Worm (Caenorhabditis elegans) whole organism, L1 larva: Measurements from ENCODE around the gene cutl-4.

ENCODE experiments used
- C04F5.9 ChIP-seq: sonication (generic microtip); optimal IDR thresholded peaks from 2 replicates; lab custom pipeline; 2016; ENCODE audit warnings: missing genetic modification characterization, missing compliant biosample characterization
- C34B4.2 ChIP-seq: sonication (generic microtip); optimal IDR thresholded peaks from 2 replicates; lab custom pipeline; 2017; ENCODE audit warnings: mild to moderate bottlenecking, missing genetic modification characterization, missing compliant biosample characterization
- aha-1 ChIP-seq: fragments of 150-350 bp; optimal IDR thresholded peaks from 2 replicates; lab custom pipeline; 2014; ENCODE audit warnings: missing biosample characterization, missing genetic modification characterization
- ama-1 ChIP-seq: fragments of 150-350 bp; optimal IDR thresholded peaks from 2 replicates; lab custom pipeline; 2014
- ceh-63 ChIP-seq: fragments of 200-800 bp; sonication (Bioruptor generic); optimal IDR thresholded peaks from 2 replicates; lab custom pipeline; 2018; ENCODE audit warnings: mild to moderate bottlenecking, missing genetic modification characterization, missing compliant biosample characterization
- ceh-88 ChIP-seq: fragments of 200-800 bp; sonication (Bioruptor generic); IDR thresholded peaks from 2 replicates; pipeline ENCODE4 v1.3.6; 2022; ENCODE audit warnings: missing genetic modification characterization, missing compliant biosample characterization
- ceh-90 ChIP-seq: sonication (generic microtip); optimal IDR thresholded peaks from 2 replicates; lab custom pipeline; 2016; ENCODE audit warnings: missing genetic modification characterization, missing compliant biosample characterization
- ces-1 ChIP-seq: fragments of 150-350 bp; optimal IDR thresholded peaks from 2 replicates; lab custom pipeline; 2014; ENCODE audit warnings: missing biosample characterization, missing genetic modification reagents, missing genetic modification characterization
- dpl-1 ChIP-seq, 3 experiments: fragments of 150-350 bp in 2 of 3; sonication (generic microtip) in 1 of 3; optimal IDR thresholded peaks; 2 replicates each; lab custom pipeline; 2014 to 2017; ENCODE audit warnings: missing biosample characterization in 3 of 3, missing genetic modification characterization in 3 of 3, missing genetic modification reagents in 3 of 3
- efl-1 ChIP-seq, 4 experiments: fragments of 150-350 bp; optimal IDR thresholded peaks in 3 of 4; peaks in 1 of 4; 1 replicate in 1 of 4; 2 replicates in 3 of 4; lab custom pipeline; 2014; ENCODE audit warnings: missing biosample characterization in 2 of 4, missing genetic modification characterization in 2 of 4, missing genetic modification reagents in 2 of 4
- elt-2 ChIP-seq: sonication (generic microtip); optimal IDR thresholded peaks from 2 replicates; lab custom pipeline; 2016; ENCODE audit warnings: missing genetic modification characterization, mild to moderate bottlenecking, inconsistent platforms, missing compliant biosample characterization, missing genetic modification reagents
- fkh-10 ChIP-seq: sonication (generic microtip); optimal IDR thresholded peaks from 2 replicates; lab custom pipeline; 2017; ENCODE audit warnings: missing biosample characterization, missing genetic modification reagents, missing genetic modification characterization
- fos-1 ChIP-seq: fragments of 150-350 bp; optimal IDR thresholded peaks from 2 replicates; lab custom pipeline; 2014; ENCODE audit warnings: missing biosample characterization, missing genetic modification characterization
- hlh-4 ChIP-seq: sonication (generic microtip); optimal IDR thresholded peaks from 2 replicates; lab custom pipeline; 2016; ENCODE audit warnings: mild to moderate bottlenecking, missing genetic modification characterization, missing compliant biosample characterization
- hpl-2 ChIP-seq: fragments of 150-350 bp; optimal IDR thresholded peaks from 2 replicates; lab custom pipeline; 2014; ENCODE audit warnings: missing biosample characterization, missing genetic modification reagents, missing genetic modification characterization
- lin-14 ChIP-seq: fragments of 200-800 bp; sonication (Bioruptor generic); optimal IDR thresholded peaks from 2 replicates; lab custom pipeline; 2018; ENCODE audit warnings: mild to moderate bottlenecking, missing genetic modification characterization, moderate library complexity, missing compliant biosample characterization
- lin-35 ChIP-seq, 2 experiments: fragments of 150-350 bp; optimal IDR thresholded peaks; 2 replicates each; lab custom pipeline; 2014; ENCODE audit warnings: missing biosample characterization in 2 of 2, missing genetic modification characterization in 2 of 2, missing genetic modification reagents in 2 of 2
- lin-39 ChIP-seq: fragments of 150-350 bp; optimal IDR thresholded peaks from 2 replicates; lab custom pipeline; 2014; ENCODE audit warnings: missing biosample characterization, missing genetic modification reagents, missing genetic modification characterization
- lir-3 ChIP-seq: sonication (generic microtip); optimal IDR thresholded peaks from 2 replicates; lab custom pipeline; 2016; ENCODE audit warnings: mild to moderate bottlenecking, missing genetic modification characterization, moderate library complexity, missing compliant biosample characterization; ENCODE audit not compliant: poor library complexity
- lsy-2 ChIP-seq, 2 experiments: fragments of 150-350 bp; optimal IDR thresholded peaks; 2 replicates each; lab custom pipeline; 2014; ENCODE audit warnings: missing biosample characterization in 2 of 2, missing genetic modification characterization in 2 of 2
- mdl-1 ChIP-seq, 2 experiments: fragments of 150-350 bp; optimal IDR thresholded peaks; 2 replicates each; lab custom pipeline; 2014 to 2017; ENCODE audit warnings: missing biosample characterization in 2 of 2, missing genetic modification characterization in 2 of 2, inconsistent platforms in 1 of 2
- mep-1 ChIP-seq: fragments of 150-350 bp; optimal IDR thresholded peaks from 2 replicates; lab custom pipeline; 2014; ENCODE audit warnings: missing biosample characterization, missing genetic modification characterization
- nhr-20 ChIP-seq: sonication (generic microtip); optimal IDR thresholded peaks from 2 replicates; lab custom pipeline; 2016; ENCODE audit warnings: mild to moderate bottlenecking, missing genetic modification characterization, missing compliant biosample characterization
- nhr-47 ChIP-seq: sonication (generic microtip); optimal IDR thresholded peaks from 2 replicates; lab custom pipeline; 2016; ENCODE audit warnings: mild to moderate bottlenecking, missing genetic modification characterization, moderate library complexity, missing compliant biosample characterization
- nhr-71 ChIP-seq: sonication (generic microtip); optimal IDR thresholded peaks from 2 replicates; lab custom pipeline; 2016; ENCODE audit warnings: mild to moderate bottlenecking, missing genetic modification characterization, moderate library complexity, missing compliant biosample characterization
- nhr-76 ChIP-seq: sonication (generic microtip); optimal IDR thresholded peaks from 2 replicates; lab custom pipeline; 2017; ENCODE audit warnings: missing biosample characterization, missing genetic modification characterization
- nhr-90 ChIP-seq: sonication (generic microtip); optimal IDR thresholded peaks from 2 replicates; lab custom pipeline; 2016; ENCODE audit warnings: mild to moderate bottlenecking, missing genetic modification characterization, missing compliant biosample characterization; ENCODE audit not compliant: poor library complexity
- pqm-1 ChIP-seq: sonication (generic microtip); optimal IDR thresholded peaks from 3 replicates; lab custom pipeline; 2017; ENCODE audit warnings: missing biosample characterization, missing genetic modification characterization
- rnt-1 ChIP-seq: sonication (generic microtip); optimal IDR thresholded peaks from 2 replicates; lab custom pipeline; 2016; ENCODE audit warnings: mild to moderate bottlenecking, missing genetic modification characterization, moderate library complexity, missing compliant biosample characterization
- sptf-1 ChIP-seq: fragments of 150-350 bp; optimal IDR thresholded peaks from 2 replicates; lab custom pipeline; 2014; ENCODE audit warnings: missing biosample characterization, missing genetic modification characterization
- swsn-7 ChIP-seq: sonication (generic microtip); optimal IDR thresholded peaks from 2 replicates; lab custom pipeline; 2016; ENCODE audit warnings: missing genetic modification characterization, missing compliant biosample characterization
- tbx-2 ChIP-seq: sonication (generic microtip); optimal IDR thresholded peaks from 2 replicates; lab custom pipeline; 2016; ENCODE audit warnings: missing genetic modification characterization, missing compliant biosample characterization
- unc-130 ChIP-seq: fragments of 150-350 bp; optimal IDR thresholded peaks from 2 replicates; lab custom pipeline; 2017; ENCODE audit warnings: missing biosample characterization, missing genetic modification characterization, inconsistent platforms
- unc-62 ChIP-seq: fragments of 150-350 bp; optimal IDR thresholded peaks from 2 replicates; lab custom pipeline; 2014; ENCODE audit warnings: missing biosample characterization, missing genetic modification reagents, missing genetic modification characterization
- unc-86 ChIP-seq: sonication (generic microtip); optimal IDR thresholded peaks from 2 replicates; lab custom pipeline; 2016; ENCODE audit warnings: missing genetic modification characterization, missing compliant biosample characterization
- unc-98 ChIP-seq: fragments of 200-800 bp; sonication (Bioruptor generic); IDR thresholded peaks from 2 replicates; pipeline ENCODE4 v1.3.6; 2022; ENCODE audit warnings: missing genetic modification characterization, missing compliant biosample characterization
- zag-1 ChIP-seq: fragments of 150-350 bp; optimal IDR thresholded peaks from 2 replicates; lab custom pipeline; 2014; ENCODE audit warnings: missing biosample characterization, missing genetic modification characterization
- zip-4 ChIP-seq: fragments of 200-800 bp; sonication (Bioruptor generic); optimal IDR thresholded peaks from 2 replicates; lab custom pipeline; 2018; ENCODE audit warnings: mild to moderate bottlenecking, missing genetic modification characterization, moderate library complexity, missing compliant biosample characterization
- ztf-11 ChIP-seq, 2 experiments: sonication (generic microtip); optimal IDR thresholded peaks; 2 replicates each; lab custom pipeline; 2016 to 2017; ENCODE audit warnings: missing genetic modification characterization in 2 of 2, missing biosample characterization in 1 of 2, missing compliant biosample characterization in 1 of 2

Gene cutl-4

ce11 chrV:17749181-17749580 lies 9.5 kb upstream of the cutl-4 start, which contains the start of gene R12G8.1:
Gene R12G8.1, minus strand, starts transcription at chrV:17749243.
- TF ChIP-seq ztf-11 (tag; optimal IDR thresholded peaks at IDR 0.05; lab: Kevin White, UChicago) = no peak
- TF ChIP-seq lin-14 (GFP tag; lab: Kevin White, UChicago) = peak; percentile 78
- no peak for TF ChIP-seq swsn-7 (tag; lab: Kevin White, UChicago)
- TF ChIP-seq nhr-71 (tag; lab: Kevin White, UChicago) = peak; percentile 51
- no peak for TF ChIP-seq mdl-1 (tag; optimal IDR thresholded peaks at IDR 0.05; lab: Kevin White, UChicago)
- no peak for TF ChIP-seq nhr-76 (tag; lab: Kevin White, UChicago)
- TF ChIP-seq fkh-10 (GFP tag; lab: Kevin White, UChicago) = peak; percentile 89
- no peak for TF ChIP-seq dpl-1 (GFP tag; optimal IDR thresholded peaks at IDR 0.05; lab: Kevin White, UChicago)
- TF ChIP-seq nhr-20 (tag; lab: Kevin White, UChicago) = no peak
- no peak for TF ChIP-seq ceh-88 (GFP tag; lab: Robert Waterston, UW)
- TF ChIP-seq ama-1 = no peak
- TF ChIP-seq ces-1 (GFP tag; lab: Kevin White, UChicago) = peak; percentile 66
- TF ChIP-seq zip-4 (GFP tag; lab: Kevin White, UChicago) = no peak
- peak in 1 of 2 experiments; percentile 1 for TF ChIP-seq lsy-2 (tag; optimal IDR thresholded peaks at IDR 0.05; lab: Kevin White, UChicago)
- no peak for TF ChIP-seq efl-1 (optimal IDR thresholded peaks at IDR 0.05; lab: Kevin White, UChicago)
- peak in 1 of 2 experiments; percentile 74 for TF ChIP-seq efl-1 (GFP tag; optimal IDR thresholded peaks at IDR 0.05 in 1 of 2; lab: Kevin White, UChicago)

- TF ChIP-seq ceh-90 (no peak), hpl-2 (GFP tag; lab: Kevin White, UChicago) (no peak), unc-98 (GFP tag; lab: Robert Waterston, UW) (no peak), nhr-20 (tag; lab: Kevin White, UChicago) (no peak), lir-3 (tag; lab: Kevin White, UChicago) (no peak), lin-39 (tag; lab: Kevin White, UChicago) (no peak), sptf-1 (tag; lab: Kevin White, UChicago) (no peak), nhr-47 (no peak), zag-1 (tag; lab: Kevin White, UChicago) (no peak), mdl-1 (tag; optimal IDR thresholded peaks at IDR 0.05; lab: Kevin White, UChicago) (no peak), unc-86 (no peak), unc-62 (GFP tag; lab: Kevin White, UChicago) (no peak), pqm-1 (tag; lab: Kevin White, UChicago) (no peak), ceh-63 (GFP tag; lab: Kevin White, UChicago) (no peak), fos-1 (tag; lab: Kevin White, UChicago) (no peak), hlh-4 (tag; lab: Kevin White, UChicago) (no peak), tbx-2 (tag; lab: Kevin White, UChicago) (no peak), C04F5.9 (tag; lab: Kevin White, UChicago) (no peak), lin-35 (GFP tag; optimal IDR thresholded peaks at IDR 0.05; lab: Kevin White, UChicago) (no peak)
- TF ChIP-seq, all 84 proteins: peak for 0
These were observed 7.3 kb upstream of the cutl-4 start, which contains the start of gene twk-36 for ce11 chrV:17746959-17747358. Gene twk-36, minus strand, starts transcription at chrV:17747059.

- TF ChIP-seq unc-130 (tag; lab: Kevin White, UChicago) (no peak), C34B4.2 (no peak), elt-2 (no peak), unc-98 (GFP tag; lab: Robert Waterston, UW) (no peak), rnt-1 (tag; lab: Kevin White, UChicago) (no peak), mep-1 (tag; lab: Kevin White, UChicago) (no peak), swsn-7 (tag; lab: Kevin White, UChicago) (no peak), nhr-90 (no peak), aha-1 (tag; lab: Kevin White, UChicago) (no peak), lsy-2 (tag; optimal IDR thresholded peaks at IDR 0.05; lab: Kevin White, UChicago) (no peak)
These were observed 4.1 kb upstream of the cutl-4 start for ce11 chrV:17743802-17744201.
